Fruit fly (Drosophila melanogaster): ENCODE measurements around the gene fh.

The fh gene

DNA sequence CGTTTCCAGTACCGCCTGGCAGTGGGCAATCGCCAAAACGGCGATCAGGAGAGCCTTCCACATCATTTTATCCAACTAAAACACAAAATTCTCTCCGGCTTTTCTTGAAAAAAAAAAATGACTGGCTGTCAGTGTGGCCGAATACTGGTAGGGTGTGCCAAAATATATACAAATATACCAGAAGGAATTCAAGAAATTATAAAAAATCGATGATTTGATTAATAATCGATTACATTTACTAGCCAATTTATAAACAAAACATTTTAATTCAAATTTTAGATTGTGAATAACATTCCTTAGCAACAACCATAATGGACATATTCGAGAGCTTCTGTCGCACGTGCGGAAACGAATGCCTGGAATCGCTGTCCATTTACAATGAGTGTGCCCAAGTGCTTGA lies 9.5 kb upstream of the fh start, which contains the start of the genes Ost48 and Dlip1 (continued):
- TF ChIP-seq sc (optimal IDR thresholded peaks at IDR 0.05) = no peak
- no peak for TF ChIP-seq sc (GFP tag; optimal IDR thresholded peaks at IDR 0.05)
- TF ChIP-seq Ets97D (GFP tag; optimal IDR thresholded peaks at IDR 0.05) = no peak
- no peak for TF ChIP-seq Fer1 (GFP tag; optimal IDR thresholded peaks at IDR 0.05)
- 0 out of 2 replicates have a peak, but pooled peaks have one; percentile 15 for TF ChIP-seq Bgb (GFP tag; IDR thresholded peaks at IDR 0.05; ENCODE audit: partially characterized antibody)
- no peak for TF ChIP-seq CG12942 (GFP tag; optimal IDR thresholded peaks at IDR 0.05)
- TF ChIP-seq CG9437 (GFP tag; optimal IDR thresholded peaks at IDR 0.05) = no peak
- TF ChIP-seq CG6689 (GFP tag; IDR thresholded peaks at IDR 0.05) = no peak
- no peak for TF ChIP-seq CG10366 (GFP tag; IDR thresholded peaks at IDR 0.05)
- no peak for TF ChIP-seq jigr1 (GFP tag; IDR thresholded peaks at IDR 0.05)
- no peak for TF ChIP-seq CG14965 (GFP tag; optimal IDR thresholded peaks at IDR 0.05; ENCODE audit: borderline replicate concordance)
- no peak for TF ChIP-seq ato (GFP tag; IDR thresholded peaks at IDR 0.05; ENCODE audit: partially characterized antibody)
- TF ChIP-seq Nf-YB (GFP tag; optimal IDR thresholded peaks at IDR 0.05) = no peak
- TF ChIP-seq CG18619 (GFP tag; optimal IDR thresholded peaks at IDR 0.05) = no peak
- no peak for TF ChIP-seq chm (GFP tag; IDR thresholded peaks at IDR 0.05)
- TF ChIP-seq shn (GFP tag; optimal IDR thresholded peaks at IDR 0.05) = no peak
- TF ChIP-seq CG7928 (GFP tag; optimal IDR thresholded peaks at IDR 0.05) = no peak
- TF ChIP-seq Vsx1 (GFP tag; optimal IDR thresholded peaks at IDR 0.05) = no peak
- no peak for TF ChIP-seq CG2712 (tag; optimal IDR thresholded peaks at IDR 0.05)
- TF ChIP-seq CG12744 (GFP tag; optimal IDR thresholded peaks at IDR 0.05) = no peak
- no peak for TF ChIP-seq sim (GFP tag; IDR thresholded peaks at IDR 0.05)
- TF ChIP-seq Nf-YA (GFP tag; IDR thresholded peaks at IDR 0.05) = no peak
- no peak for TF ChIP-seq CG8924 (tag; optimal IDR thresholded peaks at IDR 0.05)
- TF ChIP-seq CG8388 (GFP tag; optimal IDR thresholded peaks at IDR 0.05) = no peak
- peak; percentile 43; the same call in 1 of the 2 replicates for TF ChIP-seq amos (GFP tag; IDR thresholded peaks at IDR 0.05; ENCODE audit: partially characterized antibody)
- TF ChIP-seq Dbx (GFP tag; IDR thresholded peaks at IDR 0.05) = no peak
- TF ChIP-seq vnd (GFP tag; IDR thresholded peaks at IDR 0.05; ENCODE audit: partially characterized antibody) = 0 out of 3 replicates have a peak, but pooled peaks have one; percentile 30
- no peak for TF ChIP-seq usp (GFP tag; optimal IDR thresholded peaks at IDR 0.05)
- no peak for TF ChIP-seq fu2 (GFP tag; optimal IDR thresholded peaks at IDR 0.05)
- no peak for TF ChIP-seq CG42726 (GFP tag; IDR thresholded peaks at IDR 0.05; ENCODE audit: partially characterized antibody)
- TF ChIP-seq ap (GFP tag; IDR thresholded peaks at IDR 0.05) = no peak
- TF ChIP-seq dati (GFP tag; IDR thresholded peaks at IDR 0.05) = no peak
- no peak for TF ChIP-seq gcm (GFP tag; optimal IDR thresholded peaks at IDR 0.05)
- no peak for TF ChIP-seq Stat92E (GFP tag; optimal IDR thresholded peaks at IDR 0.05)
- TF ChIP-seq sens (GFP tag) = no peak
- TF ChIP-seq BEAF-32 (GFP tag; optimal IDR thresholded peaks at IDR 0.05) = peak; percentile 61
- no peak for TF ChIP-seq corto (GFP tag; optimal IDR thresholded peaks at IDR 0.05)
- peak; percentile 71 for TF ChIP-seq bigmax (GFP tag; optimal IDR thresholded peaks at IDR 0.05)
- TF ChIP-seq Dll (GFP tag; IDR thresholded peaks at IDR 0.05; ENCODE audit: partially characterized antibody) = peak; percentile 58; the same call in 2 of the 4 replicates
- no peak for TF ChIP-seq Xrp1 (GFP tag; IDR thresholded peaks at IDR 0.05)
- TF ChIP-seq dmrt11E (tag; optimal IDR thresholded peaks at IDR 0.05) = no peak
- peak; percentile 52; the same call in 1 of the 2 replicates for TF ChIP-seq unc-4 (GFP tag; IDR thresholded peaks at IDR 0.05; ENCODE audit: partially characterized antibody)
- TF ChIP-seq Ravus (GFP tag; IDR thresholded peaks at IDR 0.05) = no peak
- TF ChIP-seq HmgZ (tag; optimal IDR thresholded peaks at IDR 0.05) = no peak
- TF ChIP-seq CG13296 (GFP tag; optimal IDR thresholded peaks at IDR 0.05) = no peak
- TF ChIP-seq CG13123 (GFP tag; optimal IDR thresholded peaks at IDR 0.05) = no peak
- TF ChIP-seq chif (GFP tag; optimal IDR thresholded peaks at IDR 0.05) = no peak
- TF ChIP-seq CG9817 (tag; optimal IDR thresholded peaks at IDR 0.05) = no peak
- TF ChIP-seq dan (GFP tag; IDR thresholded peaks at IDR 0.05) = no peak
- no peak; the same call in 1 of the 2 replicates for TF ChIP-seq inv (GFP tag; IDR thresholded peaks at IDR 0.05; ENCODE audit: partially characterized antibody)
- no peak for TF ChIP-seq HLH54F (GFP tag; optimal IDR thresholded peaks at IDR 0.05)
